Fruit fly (Drosophila melanogaster) Kc167 (cell line): ENCODE measurements around the gene wb.

ENCODE experiments used
- Myc ChIP-seq: fragments of >200 bp; optimal IDR thresholded peaks from 2 replicates; lab custom pipeline; 2017; ENCODE audit warnings: missing external identifiers
- Sin3A ChIP-seq: fragments of >200 bp; optimal IDR thresholded peaks from 2 replicates; lab custom pipeline; 2018; ENCODE audit warnings: missing external identifiers
- insv ChIP-seq: fragments of >200 bp; optimal IDR thresholded peaks from 3 replicates; lab custom pipeline; 2018; ENCODE audit warnings: missing external identifiers
- psq ChIP-seq: fragments of >200 bp; optimal IDR thresholded peaks from 2 replicates; lab custom pipeline; 2017; ENCODE audit warnings: missing external identifiers
- ttk ChIP-seq: sonication (Bioruptor generic); optimal IDR thresholded peaks from 2 replicates; lab custom pipeline; 2017; ENCODE audit warnings: missing external identifiers

DNA sequence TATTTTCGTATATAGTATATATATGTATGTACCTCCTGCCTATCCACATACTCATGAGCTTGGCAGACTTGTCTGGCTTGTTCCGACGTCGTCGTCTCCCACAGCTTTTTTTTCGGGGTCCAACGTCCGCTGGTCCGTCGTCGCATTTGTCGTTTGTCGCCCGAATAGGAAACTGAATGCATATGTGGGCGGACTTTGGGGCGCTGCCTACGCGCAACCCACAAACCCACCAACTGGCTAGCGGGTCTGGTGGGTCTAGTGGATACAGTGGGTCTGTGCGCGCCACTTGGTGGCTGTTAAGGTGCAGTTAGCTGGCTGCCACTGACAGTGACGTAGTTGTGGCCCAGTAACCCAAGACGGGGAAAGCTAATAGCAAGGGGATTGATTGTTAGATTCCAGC lies 56.2 kb downstream of the wb start:
- TF ChIP-seq psq (lab: Kevin White, UChicago), result no peak
- no peak for TF ChIP-seq Myc (lab: Kevin White, UChicago)
- no peak for TF ChIP-seq ttk (lab: Kevin White, UChicago)
- no peak for TF ChIP-seq insv
- TF ChIP-seq Sin3A, result no peak
